Fruit fly (Drosophila melanogaster): Measurements from ENCODE around the gene CG12684.

DNA sequence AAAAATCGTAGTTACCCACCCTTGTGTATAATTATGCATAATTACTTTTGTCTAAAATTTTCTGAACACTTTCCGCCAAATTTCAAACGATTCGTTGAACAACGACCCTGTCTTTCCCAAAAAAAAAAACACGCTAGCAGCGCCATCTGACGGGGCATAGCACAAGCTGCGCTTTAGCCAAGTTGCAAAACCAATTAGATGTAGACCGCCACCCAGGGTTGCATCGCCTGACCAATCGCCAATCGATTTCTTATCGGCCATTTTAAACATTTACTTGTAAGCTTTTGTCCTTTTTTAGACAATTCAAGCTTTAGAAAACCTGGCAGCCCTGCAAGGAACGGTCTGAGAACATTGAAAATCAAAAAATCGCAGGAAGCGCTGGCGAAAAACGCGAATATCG lies 41.8 kb downstream of the CG12684 start, which contains the start of gene CG3556:
- no peak for TF ChIP-seq pad (GFP tag; optimal IDR thresholded peaks at IDR 0.05)
- TF ChIP-seq kay (GFP tag; ENCODE audit: borderline replicate concordance) = no peak
- no peak for TF ChIP-seq ovo (GFP tag; optimal IDR thresholded peaks at IDR 0.05)
